Worm (Caenorhabditis elegans) whole organism, young adult: ENCODE data around the gene E02H1.5.
A peak's percentile ranks its signal among the peaks of the same experiment; 100 is the strongest.

Source experiments
- B0035.1 ChIP-seq: sonication (generic microtip); optimal IDR thresholded peaks from 2 replicates; lab custom pipeline; 2016; ENCODE audit warnings: missing genetic modification characterization, mild to moderate bottlenecking, missing compliant biosample characterization, missing genotype, missing genetic modification reagents
- B0336.3 ChIP-seq: fragments of 200-800 bp; sonication (Bioruptor generic); IDR thresholded peaks from 2 replicates; pipeline ENCODE4 v1.3.6; 2022; ENCODE audit warnings: missing genetic modification characterization, missing compliant biosample characterization
- C06A6.2 ChIP-seq: fragments of 200-800 bp; sonication (Bioruptor generic); conservative IDR thresholded peaks from 2 replicates; pipeline ENCODE4 v1.3.6; 2022; ENCODE audit warnings: missing genetic modification characterization, missing compliant biosample characterization
- F39B2.1 ChIP-seq: fragments of 200-800 bp; sonication (Bioruptor generic); IDR thresholded peaks from 2 replicates; pipeline ENCODE4 v1.3.6; 2022; ENCODE audit warnings: missing genetic modification reagents, missing genetic modification characterization, missing compliant biosample characterization
- K11D2.4 ChIP-seq: fragments of 200-800 bp; sonication (Bioruptor generic); IDR thresholded peaks from 2 replicates; pipeline ENCODE4 v1.3.6; 2022; ENCODE audit warnings: missing genetic modification reagents, missing genetic modification characterization, missing compliant biosample characterization
- K12H6.12 ChIP-seq: fragments of 200-800 bp; sonication (Bioruptor generic); optimal IDR thresholded peaks from 2 replicates; lab custom pipeline; 2018; ENCODE audit warnings: mild to moderate bottlenecking, missing genetic modification characterization, missing compliant biosample characterization
- Y53F4B.3 ChIP-seq: fragments of 200-800 bp; sonication (Bioruptor generic); IDR thresholded peaks from 2 replicates; pipeline ENCODE4 v1.3.6; 2022; ENCODE audit warnings: missing genetic modification reagents, missing genetic modification characterization, missing compliant biosample characterization
- Y56A3A.18 ChIP-seq: fragments of 200-800 bp; sonication (Bioruptor generic); IDR thresholded peaks from 2 replicates; pipeline ENCODE4 v1.3.6; 2022; ENCODE audit warnings: missing genetic modification reagents, missing genetic modification characterization, missing compliant biosample characterization
- Y95B8A.8 ChIP-seq: fragments of 200-800 bp; sonication (Bioruptor generic); IDR thresholded peaks from 2 replicates; pipeline ENCODE4 v1.3.6; 2022; ENCODE audit warnings: missing genetic modification reagents, missing genetic modification characterization, missing compliant biosample characterization
- attf-3 ChIP-seq: fragments of 200-800 bp; sonication (Bioruptor generic); conservative IDR thresholded peaks from 2 replicates; pipeline ENCODE4 v1.3.6; 2022; ENCODE audit warnings: missing genetic modification reagents, missing genetic modification characterization, missing compliant biosample characterization
- cebp-1 ChIP-seq, 2 experiments: fragments of 200-800 bp in 1 of 2; sonication (Bioruptor generic) in 1 of 2; sonication (generic microtip) in 1 of 2; IDR thresholded peaks in 1 of 2; optimal IDR thresholded peaks in 1 of 2; 2 replicates each; pipeline versions ENCODE4 v1.3.6 to Lab custom; 2017 to 2022; ENCODE audit warnings: missing compliant biosample characterization in 2 of 2, missing genetic modification characterization in 2 of 2, mild to moderate bottlenecking in 1 of 2, missing genetic modification reagents in 1 of 2, moderate library complexity in 1 of 2
- ceh-40 ChIP-seq: fragments of 200-800 bp; sonication (Bioruptor generic); IDR thresholded peaks from 2 replicates; pipeline ENCODE4 v1.3.6; 2022; ENCODE audit warnings: missing genetic modification characterization, missing compliant biosample characterization
- ceh-58 ChIP-seq: fragments of 200-800 bp; sonication (Bioruptor generic); IDR thresholded peaks from 2 replicates; pipeline ENCODE4 v1.3.6; 2022; ENCODE audit warnings: missing genetic modification characterization, missing compliant biosample characterization
- chd-7 ChIP-seq: sonication (generic microtip); optimal IDR thresholded peaks from 2 replicates; lab custom pipeline; 2016; ENCODE audit warnings: mild to moderate bottlenecking, missing genetic modification characterization, moderate library complexity, missing compliant biosample characterization
- dox-1 ChIP-seq: fragments of 200-800 bp; sonication (Bioruptor generic); IDR thresholded peaks from 2 replicates; pipeline ENCODE4 v1.3.6; 2022; ENCODE audit warnings: missing genetic modification reagents, missing genetic modification characterization, missing compliant biosample characterization
- dpl-1 ChIP-seq: fragments of 150-350 bp; optimal IDR thresholded peaks from 2 replicates; lab custom pipeline; 2014; ENCODE audit warnings: missing biosample characterization, missing genetic modification reagents, missing genetic modification characterization
- ekl-4 ChIP-seq: fragments of 200-800 bp; sonication (Bioruptor generic); IDR thresholded peaks from 2 replicates; pipeline ENCODE4 v1.3.6; 2022; ENCODE audit warnings: missing genetic modification reagents, missing genetic modification characterization, missing compliant biosample characterization
- hlh-12 ChIP-seq: sonication (generic microtip); optimal IDR thresholded peaks from 2 replicates; lab custom pipeline; 2016; ENCODE audit warnings: missing genetic modification characterization, missing compliant biosample characterization
- hlh-26 ChIP-seq: fragments of 200-800 bp; sonication (Bioruptor generic); conservative IDR thresholded peaks from 2 replicates; pipeline ENCODE4 v1.3.6; 2022; ENCODE audit warnings: missing genetic modification reagents, missing genetic modification characterization, missing compliant biosample characterization
- hsf-1 ChIP-seq: fragments of 200-800 bp; sonication (Bioruptor generic); IDR thresholded peaks from 2 replicates; pipeline ENCODE4 v1.3.6; 2022; ENCODE audit warnings: missing genetic modification reagents, missing genetic modification characterization, missing compliant biosample characterization
- lag-1 ChIP-seq: fragments of 200-800 bp; sonication (Bioruptor generic); IDR thresholded peaks from 2 replicates; pipeline ENCODE4 v1.3.6; 2022; ENCODE audit warnings: missing genetic modification reagents, missing genetic modification characterization, missing compliant biosample characterization
- lin-35 ChIP-seq, 3 experiments: fragments of 150-350 bp in 2 of 3; sonication (generic microtip) in 1 of 3; optimal IDR thresholded peaks; 2 replicates each; lab custom pipeline; 2014 to 2018; ENCODE audit warnings: missing biosample characterization in 3 of 3, missing genetic modification characterization in 3 of 3, missing genetic modification reagents in 3 of 3
- lin-54 ChIP-seq: fragments of 200-800 bp; sonication (Bioruptor generic); optimal IDR thresholded peaks from 2 replicates; lab custom pipeline; 2018; ENCODE audit warnings: mild to moderate bottlenecking, missing genetic modification characterization, missing compliant biosample characterization
- lir-1 ChIP-seq: fragments of 200-800 bp; sonication (Bioruptor generic); conservative IDR thresholded peaks from 2 replicates; pipeline ENCODE4 v1.3.6; 2022; ENCODE audit warnings: missing genetic modification reagents, missing genetic modification characterization, missing compliant biosample characterization
- lsy-27 ChIP-seq: sonication (generic microtip); optimal IDR thresholded peaks from 2 replicates; lab custom pipeline; 2017; ENCODE audit warnings: missing genetic modification characterization, mild to moderate bottlenecking, missing compliant biosample characterization, antibody characterized with exemption, missing genotype, borderline replicate concordance; ENCODE audit not compliant: insufficient read depth
- mcd-1 ChIP-seq: fragments of 200-800 bp; sonication (Bioruptor generic); IDR thresholded peaks from 2 replicates; pipeline ENCODE4 v1.3.6; 2022; ENCODE audit warnings: missing genetic modification reagents, missing genetic modification characterization, missing compliant biosample characterization
- mel-28 ChIP-seq: sonication (generic microtip); optimal IDR thresholded peaks from 2 replicates; lab custom pipeline; 2016; ENCODE audit warnings: borderline replicate concordance, mild to moderate bottlenecking, missing genetic modification characterization, missing compliant biosample characterization
- nfya-2 ChIP-seq: fragments of 200-800 bp; sonication (Bioruptor generic); IDR thresholded peaks from 2 replicates; pipeline ENCODE4 v1.3.6; 2022; ENCODE audit warnings: missing genetic modification reagents, missing genetic modification characterization, missing compliant biosample characterization
- nfyb-1 ChIP-seq: fragments of 200-800 bp; sonication (Bioruptor generic); IDR thresholded peaks from 2 replicates; pipeline ENCODE4 v1.3.6; 2022; ENCODE audit warnings: missing genetic modification reagents, missing genetic modification characterization, missing compliant biosample characterization
- nhr-120 ChIP-seq: fragments of 200-800 bp; sonication (Bioruptor generic); IDR thresholded peaks from 2 replicates; pipeline ENCODE4 v1.3.6; 2022; ENCODE audit warnings: missing genetic modification characterization, missing compliant biosample characterization
- nhr-179 ChIP-seq: sonication (generic microtip); optimal IDR thresholded peaks from 2 replicates; lab custom pipeline; 2016; ENCODE audit warnings: mild to moderate bottlenecking, missing genetic modification characterization, missing compliant biosample characterization
- pha-4 ChIP-seq: fragments of 150-350 bp; sonication (generic microtip); optimal IDR thresholded peaks from 2 replicates; lab custom pipeline; 2014; ENCODE audit warnings: missing biosample characterization, missing genetic modification reagents, missing genetic modification characterization
- rec-8 ChIP-seq, 2 experiments: sonication (generic microtip); optimal IDR thresholded peaks; 2 replicates each; lab custom pipeline; 2016; ENCODE audit warnings: mild to moderate bottlenecking in 2 of 2, missing genetic modification characterization in 2 of 2, missing genetic modification reagents in 2 of 2, missing genotype in 2 of 2, missing biosample characterization in 1 of 2, missing compliant biosample characterization in 1 of 2, moderate library complexity in 1 of 2
- sea-2 ChIP-seq: fragments of 200-800 bp; sonication (Bioruptor generic); IDR thresholded peaks from 2 replicates; pipeline ENCODE4 v1.3.6; 2022; ENCODE audit warnings: missing genetic modification characterization, missing compliant biosample characterization
- snpc-1.3 ChIP-seq: sonication (generic microtip); optimal IDR thresholded peaks from 2 replicates; lab custom pipeline; 2017; ENCODE audit warnings: missing genetic modification characterization, mild to moderate bottlenecking, missing compliant biosample characterization, antibody characterized with exemption, moderate library complexity, missing genotype, missing genetic modification reagents; ENCODE audit not compliant: insufficient read depth
- snpc-4 ChIP-seq, 5 experiments: fragments of 150-350 bp in 1 of 5; sonication (generic microtip) in 4 of 5; optimal IDR thresholded peaks; 2 replicates each; lab custom pipeline; 2014 to 2018; ENCODE audit warnings: missing genetic modification characterization in 5 of 5, missing biosample characterization in 3 of 5, antibody characterized with exemption in 2 of 5, mild to moderate bottlenecking in 2 of 5, missing compliant biosample characterization in 2 of 5, missing genotype in 2 of 5, moderate library complexity in 2 of 5, missing genetic modification reagents in 1 of 5
- sptf-2 ChIP-seq: fragments of 200-800 bp; sonication (Bioruptor generic); optimal IDR thresholded peaks from 2 replicates; lab custom pipeline; 2018; ENCODE audit warnings: mild to moderate bottlenecking, missing genetic modification characterization, missing compliant biosample characterization
- unc-130 ChIP-seq: sonication (generic microtip); optimal IDR thresholded peaks from 2 replicates; lab custom pipeline; 2016; ENCODE audit warnings: missing genetic modification reagents, missing genetic modification characterization, missing compliant biosample characterization
- unc-62 ChIP-seq: fragments of 150-350 bp; optimal IDR thresholded peaks from 2 replicates; lab custom pipeline; 2014; ENCODE audit warnings: missing biosample characterization, missing genetic modification reagents, missing genetic modification characterization
- ztf-22 ChIP-seq: fragments of 200-800 bp; sonication (Bioruptor generic); optimal IDR thresholded peaks from 2 replicates; lab custom pipeline; 2018; ENCODE audit warnings: mild to moderate bottlenecking, missing genetic modification characterization, moderate library complexity, missing compliant biosample characterization
- ztf-28 ChIP-seq: fragments of 200-800 bp; sonication (Bioruptor generic); IDR thresholded peaks from 2 replicates; pipeline ENCODE4 v1.3.6; 2022; ENCODE audit warnings: missing genetic modification reagents, missing genetic modification characterization, missing compliant biosample characterization
- ztf-6 ChIP-seq: fragments of 200-800 bp; sonication (Bioruptor generic); IDR thresholded peaks from 2 replicates; pipeline ENCODE4 v1.3.6; 2022; ENCODE audit warnings: missing genetic modification reagents, missing genetic modification characterization, missing compliant biosample characterization

E02H1.5 gene

DNA sequence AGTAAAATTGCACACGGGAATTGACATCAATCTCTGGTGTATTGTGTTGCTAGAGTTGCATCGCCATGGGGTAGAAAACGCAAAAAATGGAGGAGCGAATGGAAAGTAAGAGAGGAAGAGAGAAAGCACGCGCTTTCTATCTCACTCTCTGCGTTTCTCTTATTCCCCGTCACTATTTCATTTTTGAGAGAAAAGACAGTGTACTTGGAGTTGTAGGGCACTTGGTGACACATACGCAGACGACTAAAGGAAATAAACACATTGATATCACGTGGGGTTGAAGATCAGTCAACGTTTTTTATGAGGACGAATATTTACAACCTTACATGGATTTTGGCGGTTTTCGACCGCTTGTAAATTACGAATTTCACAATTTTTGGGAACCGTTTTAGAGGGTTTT is 8.4 kb downstream of the E02H1.5 start (continued):
- TF ChIP-seq mcd-1 (GFP tag; lab: Robert Waterston, UW) (peak; percentile 60), B0035.1 (tag; lab: Kevin White, UChicago) (no peak), unc-62 (peak; percentile 59), lsy-27 (tag; lab: Kevin White, UChicago) (no peak), ztf-28 (GFP tag; lab: Robert Waterston, UW) (no peak), nhr-120 (GFP tag; lab: Robert Waterston, UW) (no peak), snpc-1.3 (peak; percentile 12), chd-7 (peak; percentile 92), hlh-26 (no peak), rec-8 (tag; optimal IDR thresholded peaks at IDR 0.05; lab: Kevin White, UChicago) (no peak), hsf-1 (GFP tag; lab: Robert Waterston, UW) (no peak), ceh-58 (no peak), cebp-1 (GFP tag; IDR thresholded peaks at IDR 0.05; lab: Robert Waterston, UW) (peak; percentile 55; the same call in 1 of the 2 replicates), cebp-1 (tag; optimal IDR thresholded peaks at IDR 0.05; lab: Kevin White, UChicago) (peak; percentile 90), sea-2 (GFP tag; lab: Robert Waterston, UW) (no peak), dpl-1 (no peak), unc-130 (GFP tag; lab: Kevin White, UChicago) (no peak), nhr-179 (tag; lab: Kevin White, UChicago) (no peak), dox-1 (peak; percentile 84), attf-3 (peak; percentile 47; the same call in 1 of the 2 replicates), lir-1 (peak; percentile 86), K12H6.12 (peak; percentile 90), ztf-22 (GFP tag; lab: Kevin White, UChicago) (peak; percentile 90), F39B2.1 (no peak), lin-54 (GFP tag; lab: Kevin White, UChicago) (peak; percentile 69), pha-4 (peak; percentile 58), lag-1 (GFP tag; lab: Robert Waterston, UW) (no peak), Y56A3A.18 (GFP tag; lab: Robert Waterston, UW) (0 out of 2 replicates have a peak, but pooled peaks have one; percentile 52), ceh-40 (no peak), snpc-4 (GFP tag; optimal IDR thresholded peaks at IDR 0.05; lab: Kevin White, UChicago) (peak; percentile 16), snpc-4 (tag; optimal IDR thresholded peaks at IDR 0.05; lab: Kevin White, UChicago) (peak in 3 of 4 experiments; percentile 57 to 65 (median 60)), C06A6.2 (peak; percentile 61; the same call in 1 of the 2 replicates), nfya-2 (GFP tag; lab: Robert Waterston, UW) (no peak), mel-28 (tag; lab: Kevin White, UChicago) (no peak), hlh-12 (tag; lab: Kevin White, UChicago) (no peak), B0336.3 (GFP tag; lab: Robert Waterston, UW) (peak; percentile 89), nfyb-1 (GFP tag; lab: Robert Waterston, UW) (peak; percentile 85), ekl-4 (GFP tag; lab: Robert Waterston, UW) (peak; percentile 57; the same call in 1 of the 2 replicates), Y95B8A.8 (no peak), sptf-2 (GFP tag; lab: Kevin White, UChicago) (no peak), ztf-6 (GFP tag; lab: Robert Waterston, UW) (no peak), K11D2.4 (GFP tag; lab: Robert Waterston, UW) (peak; percentile 90), lin-35 (GFP tag; optimal IDR thresholded peaks at IDR 0.05; lab: Kevin White, UChicago) (peak in 1 of 3 experiments; percentile 63), Y53F4B.3 (no peak)
